Fruit fly (Drosophila melanogaster) whole organism, embryonic: ENCODE data around the gene hiro.

Source experiments
- Awh ChIP-seq: fragments of 200-800 bp; sonication (Bioruptor generic); IDR thresholded peaks from 2 replicates; pipeline ENCODE4, ENCODE4 v1.3.6; 2022; ENCODE audit warnings: missing biosample characterization, missing genetic modification characterization
- CG10147 ChIP-seq: fragments of 200-800 bp; sonication (Bioruptor generic); optimal IDR thresholded peaks from 2 replicates; lab custom pipeline; 2019; ENCODE audit warnings: missing biosample characterization, mild to moderate bottlenecking, missing genetic modification characterization, moderate library complexity
- CG10654 ChIP-seq: fragments of 200-800 bp; sonication (Bioruptor generic); optimal IDR thresholded peaks from 2 replicates; lab custom pipeline; 2016; ENCODE audit warnings: missing biosample characterization, missing genetic modification characterization
- CG11456 ChIP-seq: fragments of 200-800 bp; sonication (Bioruptor generic); IDR thresholded peaks from 3 replicates; pipeline ENCODE4 v1.3.6; 2022; ENCODE audit warnings: missing biosample characterization, missing genetic modification characterization
- CG13296 ChIP-seq: fragments of 200-800 bp; sonication (Bioruptor generic); optimal IDR thresholded peaks from 3 replicates; lab custom pipeline; 2018; ENCODE audit warnings: missing biosample characterization, mild to moderate bottlenecking, missing genetic modification characterization
- CG14667 ChIP-seq: fragments of 200-800 bp; sonication (Bioruptor generic); IDR thresholded peaks from 2 replicates; pipeline ENCODE4 v1.3.6; 2022; ENCODE audit warnings: missing biosample characterization, missing genetic modification characterization
- CG17385 ChIP-seq: fragments of 200-800 bp; sonication (Bioruptor generic); optimal IDR thresholded peaks from 3 replicates; lab custom pipeline; 2018; ENCODE audit warnings: missing biosample characterization, mild to moderate bottlenecking, missing genetic modification characterization
- CG17612 ChIP-seq: fragments of 200-800 bp; sonication (Bioruptor generic); IDR thresholded peaks from 2 replicates; pipeline ENCODE4 v1.3.6; 2022; ENCODE audit warnings: missing biosample characterization, missing genetic modification characterization
- CG18476 ChIP-seq: fragments of 200-800 bp; sonication (Bioruptor generic); optimal IDR thresholded peaks from 2 replicates; lab custom pipeline; 2016; ENCODE audit warnings: missing biosample characterization, mild to moderate bottlenecking, missing genetic modification characterization
- CG2875 ChIP-seq: fragments of 200-800 bp; sonication (Bioruptor generic); optimal IDR thresholded peaks from 2 replicates; lab custom pipeline; 2017; ENCODE audit warnings: missing biosample characterization, mild to moderate bottlenecking, missing genetic modification characterization, missing genetic modification reagents
- CG30403 ChIP-seq: fragments of 200-800 bp; sonication (Bioruptor generic); optimal IDR thresholded peaks from 3 replicates; lab custom pipeline; 2016; ENCODE audit warnings: missing biosample characterization, missing genetic modification characterization
- CG32767 ChIP-seq: fragments of 200-800 bp; sonication (Bioruptor generic); IDR thresholded peaks from 2 replicates; pipeline ENCODE4 v1.3.6; 2022; ENCODE audit warnings: missing biosample characterization, missing genetic modification characterization
- CG33213 ChIP-seq: fragments of 200-800 bp; sonication (Bioruptor generic); optimal IDR thresholded peaks from 3 replicates; lab custom pipeline; 2016; ENCODE audit warnings: missing biosample characterization, missing genetic modification characterization
- CG34224 ChIP-seq: fragments of 200-800 bp; sonication (Bioruptor generic); IDR thresholded peaks from 3 replicates; pipeline ENCODE4 v1.3.6; 2022; ENCODE audit warnings: missing biosample characterization, missing genetic modification characterization; ENCODE audit not compliant: partially characterized antibody
- CG4328 ChIP-seq: fragments of 200-800 bp; sonication (Bioruptor generic); optimal IDR thresholded peaks from 3 replicates; lab custom pipeline; 2017; ENCODE audit warnings: missing biosample characterization, missing genetic modification reagents, missing genetic modification characterization
- CG4617 ChIP-seq: fragments of 200-800 bp; sonication (Bioruptor generic); optimal IDR thresholded peaks from 3 replicates; lab custom pipeline; 2016; ENCODE audit warnings: missing biosample characterization, missing genetic modification characterization, borderline replicate concordance
- CG4707 ChIP-seq: fragments of 200-800 bp; sonication (Bioruptor generic); optimal IDR thresholded peaks from 2 replicates; lab custom pipeline; 2018; ENCODE audit warnings: missing biosample characterization, mild to moderate bottlenecking, missing genetic modification characterization, moderate library complexity
- CG6272 ChIP-seq: fragments of 200-800 bp; sonication (Bioruptor generic); IDR thresholded peaks from 2 replicates; pipeline ENCODE4 v1.3.6; 2022; ENCODE audit warnings: missing biosample characterization, missing genetic modification characterization
- CG8089 ChIP-seq: fragments of 200-800 bp; sonication (Bioruptor generic); optimal IDR thresholded peaks from 3 replicates; lab custom pipeline; 2016; ENCODE audit warnings: missing biosample characterization, missing genetic modification characterization
- D ChIP-seq, 2 experiments: fragments of 200-800 bp in 1 of 2; fragments of >200 bp in 1 of 2; sonication (Bioruptor generic) in 1 of 2; optimal IDR thresholded peaks; 2 replicates in 1 of 2; 3 replicates in 1 of 2; lab custom pipeline; 2017; ENCODE audit warnings: mild to moderate bottlenecking in 1 of 2, missing biosample characterization in 1 of 2, missing genetic modification characterization in 1 of 2, missing genetic modification reagents in 1 of 2
- Dref ChIP-seq: fragments of 200-800 bp; sonication (Bioruptor generic); IDR thresholded peaks from 2 replicates; pipeline ENCODE4 v1.3.6; 2022; ENCODE audit warnings: missing biosample characterization, missing genetic modification characterization
- Drgx ChIP-seq: fragments of 200-800 bp; sonication (Bioruptor generic); IDR thresholded peaks from 2 replicates; pipeline ENCODE4 v1.3.6; 2022; ENCODE audit warnings: missing biosample characterization, missing genetic modification characterization
- Eip74EF ChIP-seq, 2 experiments: fragments of 200-800 bp in 1 of 2; fragments of >200 bp in 1 of 2; sonication (Bioruptor generic) in 1 of 2; optimal IDR thresholded peaks; 2 replicates each; lab custom pipeline; 2017 to 2019; ENCODE audit warnings: missing biosample characterization in 2 of 2, missing genetic modification characterization in 2 of 2, mild to moderate bottlenecking in 1 of 2, moderate library complexity in 1 of 2
- Ets97D ChIP-seq: fragments of 200-800 bp; sonication (Bioruptor generic); optimal IDR thresholded peaks from 3 replicates; lab custom pipeline; 2016; ENCODE audit warnings: missing biosample characterization, missing genetic modification characterization
- Gug ChIP-seq: fragments of 200-800 bp; sonication (Bioruptor generic); IDR thresholded peaks from 4 replicates; pipeline ENCODE4 v1.3.6; 2022; ENCODE audit warnings: missing biosample characterization, missing genetic modification characterization
- H2.0 ChIP-seq: fragments of 200-800 bp; sonication (Bioruptor generic); IDR thresholded peaks from 2 replicates; pipeline ENCODE4 v1.3.6; 2022; ENCODE audit warnings: missing biosample characterization, missing genetic modification characterization
- NFAT ChIP-seq: fragments of 200-800 bp; sonication (Bioruptor generic); IDR thresholded peaks from 2 replicates; pipeline ENCODE4 v1.3.6; 2022; ENCODE audit warnings: missing biosample characterization, missing genetic modification characterization
- Pdp1 ChIP-seq, 2 experiments: fragments of 200-800 bp; sonication (Bioruptor generic); optimal IDR thresholded peaks; 3 replicates each; lab custom pipeline; 2016; ENCODE audit warnings: missing biosample characterization in 2 of 2, missing genetic modification characterization in 2 of 2, mild to moderate bottlenecking in 1 of 2, moderate library complexity in 1 of 2
- abd-A ChIP-seq: fragments of 200-800 bp; sonication (Bioruptor generic); optimal IDR thresholded peaks from 3 replicates; lab custom pipeline; 2019; ENCODE audit warnings: missing biosample characterization, mild to moderate bottlenecking, missing genetic modification characterization, moderate library complexity
- ap ChIP-seq: fragments of 200-800 bp; sonication (Bioruptor generic); IDR thresholded peaks from 2 replicates; pipeline ENCODE4 v1.3.6; 2022; ENCODE audit warnings: missing biosample characterization, missing genetic modification characterization
- bbx ChIP-seq: fragments of 200-800 bp; sonication (Bioruptor generic); IDR thresholded peaks from 2 replicates; pipeline ENCODE4 v1.3.6; 2022; ENCODE audit warnings: missing biosample characterization, missing genetic modification characterization; ENCODE audit not compliant: partially characterized antibody
- cas ChIP-seq: fragments of 200-800 bp; sonication (Bioruptor generic); IDR thresholded peaks from 2 replicates; pipeline ENCODE4 v1.3.6; 2022; ENCODE audit warnings: missing biosample characterization, missing genetic modification characterization
- caup ChIP-seq: fragments of 200-800 bp; sonication (Bioruptor generic); optimal IDR thresholded peaks from 3 replicates; lab custom pipeline; 2017; ENCODE audit warnings: missing biosample characterization, mild to moderate bottlenecking, missing genetic modification characterization, moderate library complexity; ENCODE audit not compliant: severe bottlenecking
- da ChIP-seq: fragments of 200-800 bp; sonication (Bioruptor generic); optimal IDR thresholded peaks from 2 replicates; lab custom pipeline; 2016; ENCODE audit warnings: missing biosample characterization, missing genetic modification characterization
- dati ChIP-seq: fragments of 200-800 bp; sonication (Bioruptor generic); IDR thresholded peaks from 2 replicates; pipeline ENCODE4 v1.3.6; 2022; ENCODE audit warnings: missing biosample characterization, missing genetic modification characterization
- ems ChIP-seq: fragments of 200-800 bp; sonication (Bioruptor generic); optimal IDR thresholded peaks from 3 replicates; lab custom pipeline; 2016; ENCODE audit warnings: missing biosample characterization, missing genetic modification characterization
- esg ChIP-seq: fragments of 200-800 bp; sonication (Bioruptor generic); conservative IDR thresholded peaks from 2 replicates; pipeline ENCODE4 v1.3.6; 2022; ENCODE audit warnings: missing biosample characterization, missing genetic modification characterization
- fru ChIP-seq: fragments of >200 bp; optimal IDR thresholded peaks from 2 replicates; lab custom pipeline; 2017
- her ChIP-seq: fragments of 200-800 bp; sonication (Bioruptor generic); optimal IDR thresholded peaks from 2 replicates; lab custom pipeline; 2016; ENCODE audit warnings: missing biosample characterization, missing genetic modification characterization
- kah ChIP-seq: fragments of 200-800 bp; sonication (Bioruptor generic); optimal IDR thresholded peaks from 2 replicates; lab custom pipeline; 2018; ENCODE audit warnings: missing biosample characterization, mild to moderate bottlenecking, missing genetic modification characterization
- lov ChIP-seq, 2 experiments: fragments of 200-800 bp in 1 of 2; fragments of >200 bp in 1 of 2; sonication (Bioruptor generic) in 1 of 2; IDR thresholded peaks in 1 of 2; optimal IDR thresholded peaks in 1 of 2; 2 replicates in 1 of 2; 3 replicates in 1 of 2; pipeline versions ENCODE4 v1.3.6 to Lab custom; 2017 to 2022; ENCODE audit warnings: missing biosample characterization in 1 of 2, missing genetic modification characterization in 1 of 2
- pho ChIP-seq: fragments of 200-800 bp; sonication (Bioruptor generic); optimal IDR thresholded peaks from 2 replicates; lab custom pipeline; 2016; ENCODE audit warnings: missing biosample characterization, missing genetic modification characterization
- psq ChIP-seq: fragments of 200-800 bp; sonication (Bioruptor generic); optimal IDR thresholded peaks from 2 replicates; lab custom pipeline; 2017; ENCODE audit warnings: missing biosample characterization, missing genetic modification characterization
- rib ChIP-seq: fragments of 200-800 bp; sonication (Bioruptor generic); IDR thresholded peaks from 2 replicates; pipeline ENCODE4 v1.3.6; 2022; ENCODE audit warnings: missing biosample characterization, missing genetic modification characterization
- sna ChIP-seq: fragments of 200-800 bp; sonication (Bioruptor generic); IDR thresholded peaks from 2 replicates; pipeline ENCODE4 v1.3.6; 2022; ENCODE audit warnings: missing biosample characterization, missing genetic modification characterization; ENCODE audit not compliant: partially characterized antibody
- stc ChIP-seq: fragments of 200-800 bp; sonication (Bioruptor generic); IDR thresholded peaks from 2 replicates; pipeline ENCODE4 v1.3.6; 2022; ENCODE audit warnings: missing biosample characterization, missing genetic modification characterization
- tna ChIP-seq: fragments of 200-800 bp; sonication (Bioruptor generic); IDR thresholded peaks from 2 replicates; pipeline ENCODE4 v1.3.6; 2022; ENCODE audit warnings: missing biosample characterization, missing genetic modification characterization; ENCODE audit not compliant: partially characterized antibody
- trh ChIP-seq: fragments of 200-800 bp; sonication (Bioruptor generic); optimal IDR thresholded peaks from 2 replicates; lab custom pipeline; 2016; ENCODE audit warnings: missing biosample characterization, missing genetic modification characterization
- unc-4 ChIP-seq: fragments of 200-800 bp; sonication (Bioruptor generic); IDR thresholded peaks from 2 replicates; pipeline ENCODE4 v1.3.6; 2022; ENCODE audit warnings: missing biosample characterization, missing genetic modification characterization; ENCODE audit not compliant: partially characterized antibody
- wek ChIP-seq: fragments of 200-800 bp; sonication (Bioruptor generic); optimal IDR thresholded peaks from 3 replicates; lab custom pipeline; 2018; ENCODE audit warnings: missing biosample characterization, mild to moderate bottlenecking, missing genetic modification characterization, moderate library complexity

hiro gene

dm6 chr3L:707992-708489 lies 20.3 kb upstream of the hiro start, which contains the start of gene CG13895 (continued):
- TF ChIP-seq wek (no peak), CG4707 (no peak), stc (GFP tag; lab: Robert Waterston, UW) (no peak), rib (GFP tag; lab: Robert Waterston, UW) (peak; percentile 14; the same call in 1 of the 2 replicates), trh (GFP tag; lab: Kevin White, UChicago) (no peak), ap (GFP tag; lab: Robert Waterston, UW) (no peak), unc-4 (GFP tag; lab: Robert Waterston, UW) (peak; percentile 40; the same call in 1 of the 2 replicates), esg (GFP tag; lab: Robert Waterston, UW) (no peak), CG30403 (GFP tag; lab: Kevin White, UChicago) (no peak), sna (GFP tag; lab: Robert Waterston, UW) (no peak), CG6272 (GFP tag; lab: Robert Waterston, UW) (no peak), ems (no peak), fru (lab: Kevin White, UChicago) (no peak), Awh (no peak), CG10147 (no peak), CG17385 (peak; percentile 33), CG13296 (peak; percentile 2), abd-A (tag; lab: Kevin White, UChicago) (peak; percentile 39), CG8089 (no peak), CG10654 (GFP tag; lab: Kevin White, UChicago) (no peak), her (GFP tag; lab: Kevin White, UChicago) (no peak), Ets97D (GFP tag; lab: Kevin White, UChicago) (no peak), kah (GFP tag; lab: Kevin White, UChicago) (no peak), lov (optimal IDR thresholded peaks at IDR 0.05; lab: Kevin White, UChicago) (no peak), lov (GFP tag; IDR thresholded peaks at IDR 0.05; lab: Robert Waterston, UW) (no peak), CG14667 (GFP tag; lab: Robert Waterston, UW) (no peak), Drgx (GFP tag; lab: Robert Waterston, UW) (no peak), dati (GFP tag; lab: Robert Waterston, UW) (no peak), Dref (GFP tag; lab: Robert Waterston, UW) (no peak), CG18476 (GFP tag; lab: Kevin White, UChicago) (no peak), CG17612 (GFP tag; lab: Robert Waterston, UW) (no peak), CG33213 (GFP tag; lab: Kevin White, UChicago) (peak; percentile 2), caup (GFP tag; lab: Kevin White, UChicago) (no peak), CG32767 (GFP tag; lab: Robert Waterston, UW) (no peak), D (optimal IDR thresholded peaks at IDR 0.05; lab: Kevin White, UChicago) (no peak), D (GFP tag; optimal IDR thresholded peaks at IDR 0.05; lab: Kevin White, UChicago) (no peak), H2.0 (no peak), pho (GFP tag; lab: Kevin White, UChicago) (no peak), psq (GFP tag; lab: Kevin White, UChicago) (no peak), Gug (GFP tag; lab: Robert Waterston, UW) (no peak), tna (GFP tag; lab: Robert Waterston, UW) (no peak), CG4328 (GFP tag; lab: Kevin White, UChicago) (no peak), Pdp1 (GFP tag; optimal IDR thresholded peaks at IDR 0.05; lab: Kevin White, UChicago) (peak in 1 of 2 experiments; percentile 17), CG11456 (GFP tag; lab: Robert Waterston, UW) (no peak), CG2875 (GFP tag; lab: Kevin White, UChicago) (no peak), CG34224 (GFP tag; lab: Robert Waterston, UW) (peak; percentile 50; the same call in 2 of the 3 replicates), bbx (GFP tag; lab: Robert Waterston, UW) (0 out of 2 replicates have a peak, but pooled peaks have one; percentile 19), da (GFP tag; lab: Kevin White, UChicago) (no peak), Eip74EF (GFP tag; optimal IDR thresholded peaks at IDR 0.05; lab: Kevin White, UChicago) (peak in 1 of 2 experiments; percentile 63), CG4617 (GFP tag; lab: Kevin White, UChicago) (no peak), NFAT (no peak), cas (GFP tag; lab: Robert Waterston, UW) (no peak)
